Fruit fly (Drosophila melanogaster) whole organism: ENCODE data around the gene Mtp.

Experiments
- Dll ChIP-seq: fragments of >200 bp; optimal IDR thresholded peaks from 2 replicates; lab custom pipeline; 2017
- psq ChIP-seq: fragments of >200 bp; optimal IDR thresholded peaks from 2 replicates; lab custom pipeline; 2017
- usp ChIP-seq: fragments of >200 bp; optimal IDR thresholded peaks from 2 replicates; lab custom pipeline; 2017; ENCODE audit warnings: missing biosample characterization, missing genetic modification characterization, mixed read lengths

DNA sequence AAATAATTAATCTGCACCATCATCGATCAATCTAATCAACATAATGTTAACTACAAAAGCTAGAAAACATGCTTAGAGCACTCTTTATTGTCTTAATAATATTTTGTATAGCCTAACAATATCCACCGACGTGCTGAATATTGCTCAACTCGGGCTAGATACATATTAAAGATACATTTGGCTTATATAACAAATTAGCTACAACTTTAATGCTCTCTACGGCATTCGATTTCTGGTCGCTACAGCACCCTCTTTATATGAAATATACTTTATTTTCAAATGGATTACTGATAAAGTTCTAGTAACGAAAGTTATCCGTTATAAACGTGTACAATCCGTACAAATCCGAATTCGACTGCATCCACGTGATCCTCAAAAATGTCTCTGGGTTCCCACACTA, 35.3 kb upstream of the Mtp start:
- TF ChIP-seq psq (lab: Kevin White, UChicago) (no peak), Dll (lab: Kevin White, UChicago) (no peak), usp (GFP tag; lab: Kevin White, UChicago) (no peak)
